Worm (Caenorhabditis elegans) whole organism, early embryonic: Measurements from ENCODE around the gene F28A12.10.

Source experiments
- B0310.2 ChIP-seq: sonication (generic microtip); optimal IDR thresholded peaks from 2 replicates; lab custom pipeline; 2016; ENCODE audit warnings: mild to moderate bottlenecking, missing genetic modification characterization, missing compliant biosample characterization
- ama-1 ChIP-seq: fragments of 150-350 bp; optimal IDR thresholded peaks from 2 replicates; lab custom pipeline; 2014
- ceh-13 ChIP-seq: fragments of 200-800 bp; sonication (Bioruptor generic); optimal IDR thresholded peaks from 2 replicates; lab custom pipeline; 2018; ENCODE audit warnings: mild to moderate bottlenecking, missing genetic modification characterization, missing compliant biosample characterization
- ceh-36 ChIP-seq: sonication (generic microtip); optimal IDR thresholded peaks from 2 replicates; lab custom pipeline; 2016; ENCODE audit warnings: missing genetic modification characterization, inconsistent platforms, missing compliant biosample characterization
- ets-7 ChIP-seq: sonication (generic microtip); optimal IDR thresholded peaks from 2 replicates; lab custom pipeline; 2016; ENCODE audit warnings: missing genotype, missing genetic modification characterization, missing compliant biosample characterization
- flt-1 ChIP-seq: fragments of 200-800 bp; sonication (Bioruptor generic); IDR thresholded peaks from 2 replicates; pipeline ENCODE4 v1.3.6; 2022; ENCODE audit warnings: missing genetic modification characterization, missing compliant biosample characterization
- hmg-4 ChIP-seq: fragments of 200-800 bp; sonication (Bioruptor generic); optimal IDR thresholded peaks from 2 replicates; lab custom pipeline; 2018; ENCODE audit warnings: mild to moderate bottlenecking, missing genetic modification characterization, missing compliant biosample characterization
- hnd-1 ChIP-seq: sonication (generic microtip); optimal IDR thresholded peaks from 2 replicates; lab custom pipeline; 2016; ENCODE audit warnings: missing genetic modification characterization, missing compliant biosample characterization
- tbx-37 ChIP-seq: fragments of 200-800 bp; sonication (Bioruptor generic); conservative IDR thresholded peaks from 2 replicates; pipeline ENCODE4 v1.3.6; 2022; ENCODE audit warnings: missing genetic modification reagents, missing genetic modification characterization, missing compliant biosample characterization

DNA sequence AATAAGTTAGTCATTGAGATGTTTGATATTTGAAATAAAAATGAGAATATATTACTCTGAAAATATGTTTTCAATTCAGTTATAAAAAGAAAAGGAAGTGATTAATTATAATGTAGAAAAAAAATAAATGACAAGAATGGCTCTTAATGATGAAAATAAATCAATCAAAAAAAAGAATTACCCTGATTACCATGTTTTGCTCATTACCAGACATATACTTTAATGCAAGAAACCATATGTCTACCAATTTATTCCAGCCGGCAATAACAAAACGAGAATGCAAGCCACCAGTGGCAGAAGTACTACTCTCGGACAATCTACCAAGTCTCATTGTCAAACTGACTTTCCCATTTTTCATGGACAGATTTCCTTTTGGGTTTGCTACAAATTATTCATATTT, 46.2 kb upstream of the F28A12.10 start:
- TF ChIP-seq ets-7 (tag; lab: Kevin White, UChicago) (no peak), ama-1 (lab: Kevin White, UChicago) (no peak), ceh-36 (tag; lab: Kevin White, UChicago) (no peak), flt-1 (no peak), hmg-4 (no peak), hnd-1 (tag; lab: Kevin White, UChicago) (no peak), ceh-13 (no peak), B0310.2 (tag; lab: Kevin White, UChicago) (no peak), tbx-37 (GFP tag; lab: Robert Waterston, UW) (no peak)
